Fruit fly (Drosophila melanogaster) whole organism, pupa: ENCODE measurements around the gene Muc18B.

Source experiments
- CG32121 ChIP-seq: fragments of 200-800 bp; sonication (Bioruptor generic); IDR thresholded peaks from 2 replicates; pipeline ENCODE4 v1.3.6; 2022; ENCODE audit warnings: missing biosample characterization, missing genetic modification characterization
- CG4496 ChIP-seq: fragments of 200-800 bp; sonication (Bioruptor generic); IDR thresholded peaks from 3 replicates; pipeline ENCODE4 v1.3.6; 2022; ENCODE audit warnings: missing biosample characterization, missing genetic modification characterization

DNA sequence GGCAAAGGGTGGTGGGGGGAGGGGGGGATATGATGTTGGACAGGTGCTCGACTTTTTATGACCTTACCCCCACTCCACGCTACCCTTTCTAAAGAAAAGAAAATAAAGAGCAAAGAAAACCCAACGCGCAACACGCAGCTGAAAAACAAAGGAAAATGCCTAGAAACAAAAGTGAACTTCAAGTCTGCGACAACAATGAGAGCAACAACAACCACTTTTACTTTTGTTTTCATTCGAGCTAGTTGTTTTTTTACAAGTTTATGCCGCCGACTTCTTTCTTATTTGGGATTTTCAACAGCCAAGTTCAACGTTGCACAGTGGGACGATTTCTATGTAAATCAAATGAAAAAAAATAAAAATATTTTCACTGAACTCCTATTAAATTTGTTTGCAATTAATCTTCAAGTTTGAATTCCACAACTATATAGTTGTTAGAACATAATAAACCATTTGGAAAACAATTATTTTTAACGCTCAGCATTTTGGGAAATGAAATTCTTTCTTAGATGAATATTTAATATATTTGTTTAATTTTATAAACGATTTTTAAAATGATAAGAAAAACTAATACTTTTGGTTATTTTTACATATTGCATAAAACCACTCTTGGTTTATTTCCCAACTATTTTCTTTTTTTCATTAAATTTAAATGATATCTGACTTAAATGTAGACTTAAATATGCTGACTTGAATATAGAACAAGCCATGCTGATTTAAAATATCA lies 9.4 kb downstream of the Muc18B start:
- no peak for TF ChIP-seq CG4496 (GFP tag; lab: Robert Waterston, UW)
- TF ChIP-seq CG32121 (GFP tag; lab: Robert Waterston, UW), result no peak
